Worm (Caenorhabditis elegans) whole organism, late embryonic: ENCODE data around the gene F22F7.7.

ENCODE experiments used
- C08G9.2 ChIP-seq: sonication (generic microtip); optimal IDR thresholded peaks from 2 replicates; lab custom pipeline; 2016; ENCODE audit warnings: mild to moderate bottlenecking, missing genetic modification characterization, moderate library complexity, missing compliant biosample characterization
- C38D4.7 ChIP-seq: fragments of 200-800 bp; sonication (Bioruptor generic); optimal IDR thresholded peaks from 2 replicates; lab custom pipeline; 2018; ENCODE audit warnings: mild to moderate bottlenecking, missing genetic modification characterization, moderate library complexity, missing compliant biosample characterization
- K02D7.2 ChIP-seq: sonication (generic microtip); optimal IDR thresholded peaks from 2 replicates; lab custom pipeline; 2017; ENCODE audit warnings: mild to moderate bottlenecking, missing genetic modification characterization, missing compliant biosample characterization
- T23F11.4 ChIP-seq: fragments of 200-800 bp; sonication (Bioruptor generic); optimal IDR thresholded peaks from 2 replicates; lab custom pipeline; 2018; ENCODE audit warnings: mild to moderate bottlenecking, missing genetic modification characterization, missing compliant biosample characterization
- Y22D7AL.16 ChIP-seq: sonication (generic microtip); optimal IDR thresholded peaks from 2 replicates; lab custom pipeline; 2016; ENCODE audit warnings: missing genetic modification characterization, missing compliant biosample characterization
- ahr-1 ChIP-seq: sonication (generic microtip); optimal IDR thresholded peaks from 2 replicates; lab custom pipeline; 2016; ENCODE audit warnings: missing genetic modification characterization, missing compliant biosample characterization
- ceh-14 ChIP-seq: sonication (generic microtip); optimal IDR thresholded peaks from 2 replicates; lab custom pipeline; 2016; ENCODE audit warnings: missing genotype, missing genetic modification characterization, missing compliant biosample characterization
- ceh-18 ChIP-seq: sonication (generic microtip); optimal IDR thresholded peaks from 2 replicates; lab custom pipeline; 2016; ENCODE audit warnings: missing genetic modification characterization, missing compliant biosample characterization
- ceh-2 ChIP-seq: sonication (generic microtip); optimal IDR thresholded peaks from 2 replicates; lab custom pipeline; 2016; ENCODE audit warnings: missing genotype, missing genetic modification characterization, missing compliant biosample characterization
- ceh-22 ChIP-seq: sonication (generic microtip); optimal IDR thresholded peaks from 2 replicates; lab custom pipeline; 2017; ENCODE audit warnings: missing biosample characterization, missing genetic modification characterization
- ceh-30 ChIP-seq: fragments of 150-350 bp; optimal IDR thresholded peaks from 2 replicates; lab custom pipeline; 2014; ENCODE audit warnings: missing biosample characterization, missing genetic modification characterization
- ceh-31 ChIP-seq: sonication (generic microtip); optimal IDR thresholded peaks from 2 replicates; lab custom pipeline; 2016; ENCODE audit warnings: missing genetic modification characterization, missing compliant biosample characterization
- ceh-45 ChIP-seq: fragments of 200-800 bp; sonication (Bioruptor generic); IDR thresholded peaks from 2 replicates; pipeline ENCODE4 v1.3.6; 2022; ENCODE audit warnings: missing genetic modification reagents, missing genetic modification characterization, missing compliant biosample characterization
- ceh-48 ChIP-seq: sonication (generic microtip); optimal IDR thresholded peaks from 2 replicates; lab custom pipeline; 2016; ENCODE audit warnings: missing genetic modification characterization, inconsistent platforms, missing compliant biosample characterization
- ceh-9 ChIP-seq: sonication (generic microtip); optimal IDR thresholded peaks from 2 replicates; lab custom pipeline; 2016; ENCODE audit warnings: mild to moderate bottlenecking, missing genetic modification characterization, inconsistent platforms, missing compliant biosample characterization
- dve-1 ChIP-seq: sonication (generic microtip); optimal IDR thresholded peaks from 2 replicates; lab custom pipeline; 2017; ENCODE audit warnings: antibody characterized with exemption, mild to moderate bottlenecking, missing genetic modification characterization, missing compliant biosample characterization
- elt-2 ChIP-seq: sonication (generic microtip); optimal IDR thresholded peaks from 2 replicates; lab custom pipeline; 2016; ENCODE audit warnings: missing genetic modification reagents, missing genetic modification characterization, missing compliant biosample characterization
- elt-4 ChIP-seq: sonication (generic microtip); optimal IDR thresholded peaks from 2 replicates; lab custom pipeline; 2016; ENCODE audit warnings: missing genetic modification characterization, missing compliant biosample characterization
- fkh-10 ChIP-seq: fragments of 150-350 bp; optimal IDR thresholded peaks from 2 replicates; lab custom pipeline; 2014; ENCODE audit warnings: missing biosample characterization, missing genetic modification reagents, missing genetic modification characterization
- gmeb-2 ChIP-seq: sonication (generic microtip); optimal IDR thresholded peaks from 2 replicates; lab custom pipeline; 2016; ENCODE audit warnings: missing genetic modification characterization, inconsistent platforms, missing compliant biosample characterization
- hlh-13 ChIP-seq: fragments of 200-800 bp; sonication (Bioruptor generic); optimal IDR thresholded peaks from 2 replicates; lab custom pipeline; 2018; ENCODE audit warnings: mild to moderate bottlenecking, missing genetic modification characterization, missing compliant biosample characterization
- hlh-15 ChIP-seq: sonication (generic microtip); optimal IDR thresholded peaks from 2 replicates; lab custom pipeline; 2016; ENCODE audit warnings: missing genetic modification characterization, missing compliant biosample characterization
- hlh-8 ChIP-seq: sonication (generic microtip); optimal IDR thresholded peaks from 2 replicates; lab custom pipeline; 2016; ENCODE audit warnings: missing genotype, missing genetic modification characterization, missing compliant biosample characterization
- lim-6 ChIP-seq: sonication (generic microtip); optimal IDR thresholded peaks from 2 replicates; lab custom pipeline; 2016; ENCODE audit warnings: missing genetic modification characterization, missing compliant biosample characterization
- lin-11 ChIP-seq: fragments of 200-800 bp; sonication (Bioruptor generic); optimal IDR thresholded peaks from 2 replicates; lab custom pipeline; 2018; ENCODE audit warnings: mild to moderate bottlenecking, missing genetic modification characterization, missing compliant biosample characterization
- nfya-1 ChIP-seq: sonication (generic microtip); optimal IDR thresholded peaks from 2 replicates; lab custom pipeline; 2017; ENCODE audit warnings: missing genetic modification characterization, mild to moderate bottlenecking, missing compliant biosample characterization, antibody characterized with exemption, moderate library complexity
- nhr-11 ChIP-seq: fragments of 150-350 bp; optimal IDR thresholded peaks from 2 replicates; lab custom pipeline; 2014; ENCODE audit warnings: missing biosample characterization, missing genetic modification characterization
- odd-2 ChIP-seq: sonication (generic microtip); optimal IDR thresholded peaks from 2 replicates; lab custom pipeline; 2017; ENCODE audit warnings: antibody characterized with exemption, mild to moderate bottlenecking, missing genetic modification characterization, missing compliant biosample characterization
- pat-9 ChIP-seq: fragments of 200-800 bp; sonication (Bioruptor generic); optimal IDR thresholded peaks from 2 replicates; lab custom pipeline; 2018; ENCODE audit warnings: mild to moderate bottlenecking, missing genetic modification characterization, moderate library complexity, missing compliant biosample characterization
- pax-1 ChIP-seq: fragments of 150-350 bp; optimal IDR thresholded peaks from 2 replicates; lab custom pipeline; 2014; ENCODE audit warnings: missing biosample characterization, missing genetic modification characterization
- pha-4 ChIP-seq: fragments of 150-350 bp; optimal IDR thresholded peaks from 2 replicates; lab custom pipeline; 2018; ENCODE audit warnings: missing biosample characterization, missing genetic modification reagents, missing genetic modification characterization
- pqm-1 ChIP-seq: sonication (generic microtip); optimal IDR thresholded peaks from 2 replicates; lab custom pipeline; 2016; ENCODE audit warnings: missing genetic modification characterization, missing compliant biosample characterization
- pros-1 ChIP-seq: fragments of 150-350 bp; optimal IDR thresholded peaks from 2 replicates; lab custom pipeline; 2014; ENCODE audit warnings: missing biosample characterization, missing genetic modification reagents, missing genetic modification characterization
- sox-4 ChIP-seq: sonication (generic microtip); optimal IDR thresholded peaks from 2 replicates; lab custom pipeline; 2017; ENCODE audit warnings: mild to moderate bottlenecking, missing genetic modification characterization, inconsistent platforms, missing compliant biosample characterization
- syd-9 ChIP-seq: sonication (generic microtip); optimal IDR thresholded peaks from 2 replicates; lab custom pipeline; 2016; ENCODE audit warnings: mild to moderate bottlenecking, missing genetic modification characterization, moderate library complexity, missing compliant biosample characterization
- tbx-2 ChIP-seq: sonication (generic microtip); optimal IDR thresholded peaks from 2 replicates; lab custom pipeline; 2016; ENCODE audit warnings: missing genetic modification characterization, missing compliant biosample characterization
- ttx-3 ChIP-seq: sonication (generic microtip); optimal IDR thresholded peaks from 2 replicates; lab custom pipeline; 2016; ENCODE audit warnings: missing genetic modification reagents, missing genetic modification characterization, missing compliant biosample characterization
- unc-42 ChIP-seq: sonication (generic microtip); optimal IDR thresholded peaks from 2 replicates; lab custom pipeline; 2016; ENCODE audit warnings: missing genotype, missing genetic modification characterization, missing compliant biosample characterization
- unc-55 ChIP-seq: sonication (generic microtip); optimal IDR thresholded peaks from 2 replicates; lab custom pipeline; 2017; ENCODE audit warnings: missing biosample characterization, missing genetic modification reagents, missing genetic modification characterization
- unc-86 ChIP-seq: sonication (generic microtip); optimal IDR thresholded peaks from 2 replicates; lab custom pipeline; 2016; ENCODE audit warnings: missing genetic modification characterization, missing compliant biosample characterization

Gene F22F7.7

DNA sequence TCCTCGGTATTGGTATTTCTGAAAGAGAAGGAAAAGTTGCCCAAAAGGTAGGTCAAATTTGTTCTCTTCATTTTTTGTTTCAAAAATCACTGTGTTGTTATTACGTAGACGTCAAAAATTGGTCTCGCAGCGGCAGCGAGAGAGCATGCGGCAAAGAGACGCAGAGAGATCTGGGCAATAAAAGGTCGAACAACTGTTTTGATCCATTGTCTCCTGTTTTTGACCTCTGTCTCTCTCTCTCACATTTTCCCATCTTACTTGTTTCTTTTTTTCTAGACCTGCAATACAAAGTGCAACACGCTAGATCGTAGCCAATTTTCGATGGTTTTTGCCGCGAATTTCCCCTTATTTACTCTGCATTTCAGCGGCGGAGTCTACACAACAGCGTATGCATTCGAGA lies 13.3 kb downstream of the F22F7.7 start:
- TF ChIP-seq lim-6 (tag; lab: Kevin White, UChicago) (no peak), hlh-13 (GFP tag; lab: Kevin White, UChicago) (no peak), lin-11 (no peak), K02D7.2 (no peak), T23F11.4 (GFP tag; lab: Kevin White, UChicago) (no peak), ttx-3 (no peak), elt-4 (tag; lab: Kevin White, UChicago) (no peak), ceh-31 (tag; lab: Kevin White, UChicago) (no peak), gmeb-2 (tag; lab: Kevin White, UChicago) (no peak), pax-1 (no peak), C38D4.7 (GFP tag; lab: Kevin White, UChicago) (no peak), syd-9 (tag; lab: Kevin White, UChicago) (no peak), pat-9 (tag; lab: Kevin White, UChicago) (no peak), unc-86 (tag; lab: Kevin White, UChicago) (no peak)

ce11 chrV:2123164-2123563 lies 16.7 kb downstream of the F22F7.7 start:
- TF ChIP-seq pax-1 (no peak), ceh-45 (GFP tag; lab: Robert Waterston, UW) (no peak), nfya-1 (tag; lab: Kevin White, UChicago) (no peak), tbx-2 (no peak), ceh-48 (tag; lab: Kevin White, UChicago) (no peak), T23F11.4 (GFP tag; lab: Kevin White, UChicago) (no peak), lim-6 (tag; lab: Kevin White, UChicago) (no peak), nhr-11 (tag; lab: Kevin White, UChicago) (no peak), lin-11 (no peak), odd-2 (tag; lab: Kevin White, UChicago) (no peak), ceh-14 (tag; lab: Kevin White, UChicago) (no peak), C08G9.2 (tag; lab: Kevin White, UChicago) (no peak), ceh-2 (no peak), syd-9 (tag; lab: Kevin White, UChicago) (no peak)

DNA sequence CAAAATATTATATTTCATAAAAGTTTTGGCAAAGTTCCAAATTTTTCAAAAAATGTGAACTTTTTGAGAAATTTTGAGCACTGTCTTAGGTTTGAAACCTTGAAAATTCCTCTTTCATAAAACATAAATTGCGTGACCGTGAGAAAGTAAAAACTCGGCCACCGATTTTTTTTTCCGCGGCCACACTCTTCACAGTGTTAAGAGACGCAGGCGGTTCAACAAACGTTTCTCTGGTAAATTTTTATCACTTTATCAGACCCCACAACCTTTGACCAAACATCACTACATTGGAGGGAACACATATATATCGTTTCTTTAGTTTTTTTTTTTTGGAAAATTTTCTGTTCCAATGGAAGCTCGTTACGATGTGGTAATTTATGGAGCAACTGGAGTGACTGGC lies 17.3 kb downstream of the F22F7.7 start, which contains the start of gene F22F7.2:
Gene F22F7.2, plus strand, starts transcription at position 266 of the 400 bp plus-strand sequence.
- TF ChIP-seq pha-4 (tag; lab: Kevin White, UChicago) (no peak), pqm-1 (tag; lab: Kevin White, UChicago) (no peak), unc-55 (GFP tag; lab: Kevin White, UChicago) (no peak), ceh-9 (no peak), hlh-15 (tag; lab: Kevin White, UChicago) (no peak), ceh-48 (tag; lab: Kevin White, UChicago) (no peak), fkh-10 (GFP tag; lab: Kevin White, UChicago) (no peak), pros-1 (no peak), elt-2 (tag; lab: Kevin White, UChicago) (peak; percentile 6)

DNA sequence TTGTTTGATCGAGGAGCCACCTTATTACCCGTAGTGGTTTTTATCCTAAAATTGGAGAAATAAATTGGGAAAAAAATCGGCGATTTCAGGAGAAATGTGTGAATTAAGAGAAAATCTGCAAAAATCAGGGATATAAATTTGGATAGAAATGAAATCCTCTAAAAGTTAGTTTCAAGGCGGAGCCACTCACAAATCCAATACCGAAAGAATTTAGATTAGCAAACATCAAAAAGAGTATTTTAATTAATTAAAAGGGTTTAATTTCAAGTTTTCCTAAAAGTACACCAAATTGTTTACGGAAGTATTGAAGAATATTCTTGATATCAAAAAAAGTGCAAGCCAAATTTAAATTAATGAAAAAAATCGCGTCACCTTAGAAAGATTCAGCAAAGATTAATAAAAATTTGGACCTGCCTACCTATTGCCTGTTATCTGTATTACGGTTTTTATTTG lies 17.9 kb downstream of the F22F7.7 start, which contains the start of gene F22F7.8:
Gene F22F7.8, minus strand, starts transcription at position 51 of the 453 bp plus-strand sequence.
- TF ChIP-seq ceh-22 (tag; lab: Kevin White, UChicago), result no peak
- no peak for TF ChIP-seq ceh-30
- TF ChIP-seq ceh-48 (tag; lab: Kevin White, UChicago), result no peak
- TF ChIP-seq dve-1 (tag; lab: Kevin White, UChicago), result no peak
- no peak for TF ChIP-seq pha-4 (tag; lab: Kevin White, UChicago)
- no peak for TF ChIP-seq Y22D7AL.16 (tag; lab: Kevin White, UChicago)
- TF ChIP-seq sox-4, result no peak
- TF ChIP-seq hlh-8 (tag; lab: Kevin White, UChicago), result no peak
- TF ChIP-seq pax-1, result no peak
- TF ChIP-seq ceh-14 (tag; lab: Kevin White, UChicago), result no peak
- no peak for TF ChIP-seq ahr-1 (tag; lab: Kevin White, UChicago)
- no peak for TF ChIP-seq unc-42 (tag; lab: Kevin White, UChicago)
- TF ChIP-seq lin-11, result no peak
- no peak for TF ChIP-seq K02D7.2
- TF ChIP-seq ceh-18, result no peak
- no peak for TF ChIP-seq lim-6 (tag; lab: Kevin White, UChicago)
- TF ChIP-seq fkh-10 (GFP tag; lab: Kevin White, UChicago), result no peak
